Worm (Caenorhabditis elegans) whole organism, dauer: ENCODE data around the gene C25F9.11.

Experiments used
- unc-62 ChIP-seq: sonication (generic microtip); optimal IDR thresholded peaks from 2 replicates; lab custom pipeline; 2017; ENCODE audit warnings: missing biosample characterization, missing genetic modification reagents, missing genetic modification characterization

C25F9.11 gene

DNA sequence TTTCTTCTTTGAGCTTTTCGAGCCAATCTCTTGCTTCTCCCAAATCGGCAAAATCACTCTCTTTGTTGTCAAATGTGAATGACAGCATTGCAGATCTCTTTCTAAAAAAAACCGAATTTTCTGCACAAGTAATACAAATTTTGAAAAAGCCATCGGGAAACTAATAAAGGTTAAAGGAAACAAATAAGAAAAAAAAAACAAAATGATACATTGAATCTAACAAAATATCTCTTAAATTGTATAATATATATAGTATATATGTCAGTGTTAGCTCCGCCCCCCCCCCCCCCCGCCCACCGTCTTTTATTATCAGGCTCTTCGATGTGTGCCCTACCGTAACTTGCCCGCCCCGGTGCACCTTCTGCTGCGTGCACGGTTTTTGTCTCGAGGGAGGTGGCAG, at the start of gene C25F9.11:
TSS of gene C25F9.11 (minus strand) at position 101 of the 400 bp plus-strand sequence.
- TF ChIP-seq unc-62 = no peak

- TF ChIP-seq unc-62 = no peak
Observed at ce11 chrV:19482535-19482934, 49.7 kb upstream of the C25F9.11 start, which contains the start of gene Y43F8B.22. TSS of gene Y43F8B.22 (plus strand) at chrV:19482835.

ce11 chrV:19477852-19478251, 45.0 kb upstream of the C25F9.11 start, which contains the start of gene Y43F8B.9:
TSS of gene Y43F8B.9 (plus strand) at chrV:19478152.
- no peak for TF ChIP-seq unc-62

DNA sequence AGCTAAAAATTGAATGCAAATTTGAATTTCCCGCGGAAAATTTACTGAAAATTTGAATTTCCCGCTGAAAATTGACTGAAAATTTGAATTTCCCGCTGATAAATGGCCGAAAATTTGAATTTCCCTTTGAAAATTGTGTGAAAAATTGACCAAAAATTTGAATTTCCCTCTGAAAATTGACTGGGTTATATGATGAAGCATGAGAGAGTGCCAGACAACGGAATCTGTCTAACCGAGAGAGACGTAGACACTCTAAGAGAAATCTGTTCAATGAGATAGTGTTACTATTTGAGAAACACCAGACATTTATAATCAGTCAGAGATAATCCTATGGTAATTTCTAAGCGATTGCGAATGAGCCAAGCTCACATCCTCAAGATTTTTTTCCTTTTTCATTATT, 44.4 kb upstream of the C25F9.11 start:
- TF ChIP-seq unc-62 = no peak

DNA sequence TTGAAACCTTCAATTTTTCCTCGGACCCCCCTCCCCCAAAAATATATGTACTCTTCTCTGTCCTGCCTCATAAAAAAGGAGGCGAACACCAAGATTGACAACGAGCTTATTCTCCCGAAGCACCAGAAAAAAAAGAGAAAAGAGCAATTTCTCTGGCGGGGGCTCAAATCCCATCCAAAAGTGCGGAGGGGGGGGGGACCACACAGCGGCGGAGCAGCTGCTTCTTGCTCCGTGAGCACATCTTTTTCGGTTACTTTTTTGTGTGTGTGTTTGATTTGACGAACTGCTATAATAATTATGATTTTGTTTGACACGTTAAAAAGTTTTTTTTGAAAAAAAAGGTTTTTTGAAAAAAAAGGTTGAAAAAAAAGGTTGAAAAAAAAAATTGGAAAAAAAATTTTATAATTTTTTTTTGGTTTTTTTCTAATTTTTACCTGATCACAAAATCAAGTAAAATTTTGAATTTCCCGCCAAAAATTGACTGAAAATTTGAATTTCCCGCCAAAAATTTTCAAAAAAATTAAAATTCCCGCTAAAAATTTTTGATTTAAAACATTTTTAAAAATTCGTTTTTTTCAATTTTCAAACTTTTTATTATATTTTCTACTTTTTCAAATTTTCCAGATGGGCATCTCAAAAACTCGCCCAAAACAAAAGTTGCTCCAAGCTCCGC, 41.1 kb upstream of the C25F9.11 start, which contains the start of gene Y43F8B.10:
TSS of gene Y43F8B.10 (plus strand) at position 623 of the 673 bp plus-strand sequence.
- TF ChIP-seq unc-62 = no peak

- no peak for TF ChIP-seq unc-62
Observed at ce11 chrV:19470385-19470784, 37.5 kb upstream of the C25F9.11 start, which contains the start of gene Y43F8B.11. TSS of gene Y43F8B.11 (plus strand) at chrV:19470685.

DNA sequence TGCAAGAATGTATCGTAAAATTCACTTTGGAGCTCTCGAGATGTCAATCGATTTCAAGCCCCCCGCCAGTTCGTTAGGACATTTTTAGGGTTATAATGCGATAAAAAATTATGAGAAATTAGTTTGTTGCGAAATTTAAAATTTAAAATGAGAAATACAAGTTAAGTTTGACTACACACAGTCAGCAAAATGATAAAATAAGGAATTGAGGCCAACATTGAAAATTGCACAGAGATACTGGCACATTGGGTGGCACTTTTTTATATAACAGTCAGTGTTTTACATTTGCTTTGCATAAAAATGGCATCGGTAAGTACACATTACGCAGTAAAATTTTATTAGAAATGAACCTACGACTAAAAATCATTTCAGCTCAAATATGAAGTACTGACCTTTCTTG, 35.2 kb upstream of the C25F9.11 start, which contains the start of gene Y43F8B.12:
TSS of gene Y43F8B.12 (plus strand) at position 301 of the 400 bp plus-strand sequence.
- TF ChIP-seq unc-62 = no peak

DNA sequence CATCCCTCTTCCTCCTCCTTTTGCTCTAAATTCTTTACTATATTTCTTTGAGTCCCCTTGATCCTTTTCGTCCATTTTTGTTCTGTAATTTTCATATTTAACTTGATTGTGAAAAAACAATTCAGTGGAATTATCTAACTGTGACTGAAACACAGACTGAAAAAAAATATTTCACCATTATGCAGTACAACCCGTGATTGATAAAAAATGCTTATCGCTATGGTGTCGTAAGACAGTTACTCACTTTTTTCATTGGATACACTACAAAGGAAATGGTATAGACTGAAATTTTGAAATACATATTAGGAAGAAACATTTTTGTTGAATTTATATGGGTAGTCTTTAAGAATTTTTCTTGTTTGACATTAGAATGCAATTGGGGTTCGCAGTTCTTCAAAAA, 34.7 kb upstream of the C25F9.11 start, which contains the start of gene Y43F8B.23:
TSS of gene Y43F8B.23 (minus strand) at position 75 of the 400 bp plus-strand sequence.
- no peak for TF ChIP-seq unc-62

- no peak for TF ChIP-seq unc-62
Observed at ce11 chrV:19462612-19463011, 29.7 kb upstream of the C25F9.11 start, which contains the start of gene Y43F8B.25. TSS of gene Y43F8B.25 (plus strand) at chrV:19462912.

DNA sequence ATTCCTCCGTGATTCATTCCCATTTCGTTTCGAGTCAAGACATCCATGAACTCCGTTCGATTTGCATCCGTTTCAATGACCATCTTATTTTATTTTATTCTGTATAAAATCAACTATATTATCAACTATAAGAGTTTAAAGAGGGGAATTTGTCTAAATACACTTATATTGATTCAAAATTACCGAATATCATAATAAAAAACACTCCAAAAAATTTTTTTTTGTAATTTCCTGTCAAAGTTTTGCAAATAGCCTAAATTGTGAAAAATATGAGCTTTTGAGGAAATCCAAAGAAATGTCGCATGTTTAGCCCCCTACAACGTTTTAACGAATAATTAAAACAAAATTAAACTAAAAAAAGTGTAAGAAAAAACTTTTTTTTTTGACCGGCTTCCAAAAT, 29.1 kb upstream of the C25F9.11 start, which contains the start of gene Y43F8B.15:
TSS of gene Y43F8B.15 (minus strand) at position 101 of the 400 bp plus-strand sequence.
- TF ChIP-seq unc-62 = no peak

DNA sequence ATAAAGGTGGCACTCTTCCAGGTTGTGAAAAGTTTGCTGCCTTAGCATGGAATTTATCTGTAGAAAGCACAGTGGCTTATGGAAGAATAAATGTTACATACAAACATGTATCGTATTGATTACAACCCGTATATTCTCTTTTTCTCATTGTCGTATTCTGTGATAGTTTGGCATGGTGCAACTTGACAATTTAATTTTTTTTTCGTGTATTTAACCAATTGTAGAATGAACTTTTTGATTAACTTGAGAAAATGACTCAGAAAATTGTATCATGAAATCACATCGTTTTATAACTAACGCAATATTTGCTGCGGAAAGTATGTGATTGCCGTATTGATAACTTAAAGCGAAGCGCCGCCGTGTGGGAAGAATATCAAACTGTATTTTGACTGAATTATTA, 24.2 kb upstream of the C25F9.11 start, which contains the start of gene Y43F8B.24:
TSS of gene Y43F8B.24 (plus strand) at position 301 of the 400 bp plus-strand sequence.
- TF ChIP-seq unc-62 = no peak

DNA sequence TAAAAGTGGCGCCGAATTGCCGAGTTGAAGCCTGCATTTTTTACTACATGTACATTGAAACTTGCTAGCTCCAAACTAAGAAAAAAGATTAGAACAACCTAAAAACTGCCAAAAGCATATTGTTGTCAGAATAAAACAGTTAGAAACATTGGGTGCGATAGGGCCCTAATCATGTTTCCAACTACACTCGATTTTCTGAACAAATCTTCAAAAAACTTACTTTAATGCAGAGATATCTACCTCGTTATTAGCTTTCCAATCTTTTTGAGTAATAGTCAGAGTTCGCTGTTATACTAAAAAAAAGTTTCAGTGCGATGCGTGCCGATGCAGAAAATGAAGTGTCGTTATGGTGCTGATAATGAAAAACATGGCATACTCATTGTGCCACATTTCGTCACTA, 22.8 kb upstream of the C25F9.11 start, which contains the start of the genes Y43F8B.13 and Y43F8B.14:
TSS of gene Y43F8B.13 (plus strand) at position 301 of the 400 bp plus-strand sequence.
TSS of gene Y43F8B.14 (minus strand) at position 322 of the 400 bp plus-strand sequence.
- TF ChIP-seq unc-62 = no peak

ce11 chrV:19449544-19449943, 16.7 kb upstream of the C25F9.11 start, which contains the start of gene M04C3.5:
TSS of gene M04C3.5 (plus strand) at chrV:19449733.
- TF ChIP-seq unc-62 = no peak

- no peak for TF ChIP-seq unc-62
Observed at ce11 chrV:19448805-19449204, 15.9 kb upstream of the C25F9.11 start, which contains the start of gene M04C3.2. TSS of gene M04C3.2 (minus strand) at chrV:19448905.

ce11 chrV:19445442-19445841, 12.6 kb upstream of the C25F9.11 start, which contains the start of gene M04C3.1:
TSS of gene M04C3.1 (minus strand) at chrV:19445605.
- no peak for TF ChIP-seq unc-62

DNA sequence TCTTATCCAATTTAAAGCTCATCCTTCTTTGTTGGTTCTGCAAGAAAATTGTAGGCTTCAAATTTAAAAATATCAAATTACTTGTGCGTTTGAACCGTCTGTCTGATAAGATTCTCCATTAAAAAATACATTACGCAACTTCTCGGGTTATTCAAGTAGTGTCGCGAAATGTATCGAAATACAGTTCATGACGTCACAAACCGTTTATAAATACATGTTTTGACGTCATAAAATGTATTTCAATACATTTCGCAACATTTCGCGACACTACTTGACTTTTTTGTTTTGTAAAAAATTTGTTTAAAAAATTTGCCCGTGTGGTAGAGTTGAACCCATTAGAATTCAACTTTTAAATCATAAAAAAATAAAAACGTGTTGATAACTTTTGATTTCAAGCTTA, 10.7 kb upstream of the C25F9.11 start:
- TF ChIP-seq unc-62 = no peak

- TF ChIP-seq unc-62 = no peak
Observed at ce11 chrV:19436307-19436706, 3.4 kb upstream of the C25F9.11 start, which contains the start of gene C25F9.14. TSS of gene C25F9.14 (plus strand) at chrV:19436484.
